Fruit fly (Drosophila melanogaster) whole organism, embryonic: Measurements from ENCODE around the gene HIP-R.

ENCODE experiments used
- C15 ChIP-seq: fragments of 200-800 bp; sonication (Bioruptor generic); IDR thresholded peaks from 3 replicates; pipeline ENCODE4 v1.3.6; 2022; ENCODE audit warnings: missing biosample characterization, missing genetic modification characterization
- CG11093 ChIP-seq: fragments of 200-800 bp; sonication (Bioruptor generic); IDR thresholded peaks from 3 replicates; pipeline ENCODE4 v1.3.6; 2022; ENCODE audit warnings: missing biosample characterization, missing genetic modification characterization
- CG11723 ChIP-seq: fragments of 200-800 bp; sonication (Bioruptor generic); optimal IDR thresholded peaks from 2 replicates; lab custom pipeline; 2017; ENCODE audit warnings: missing biosample characterization, mild to moderate bottlenecking, missing genetic modification characterization
- CG12942 ChIP-seq: fragments of 200-800 bp; sonication (Bioruptor generic); optimal IDR thresholded peaks from 3 replicates; lab custom pipeline; 2016; ENCODE audit warnings: missing biosample characterization, missing genetic modification characterization
- CG14710 ChIP-seq: fragments of 200-800 bp; sonication (Bioruptor generic); optimal IDR thresholded peaks from 3 replicates; lab custom pipeline; 2019; ENCODE audit warnings: missing biosample characterization, mild to moderate bottlenecking, missing genetic modification characterization, moderate library complexity
- CG15269 ChIP-seq: fragments of 200-800 bp; sonication (Bioruptor generic); optimal IDR thresholded peaks from 2 replicates; lab custom pipeline; 2018; ENCODE audit warnings: missing biosample characterization, mild to moderate bottlenecking, missing genetic modification characterization, moderate library complexity
- CG17186 ChIP-seq: fragments of 200-800 bp; sonication (Bioruptor generic); optimal IDR thresholded peaks from 3 replicates; lab custom pipeline; 2017; ENCODE audit warnings: missing biosample characterization, missing genetic modification reagents, missing genetic modification characterization
- CG17328 ChIP-seq: fragments of 200-800 bp; sonication (Bioruptor generic); IDR thresholded peaks from 2 replicates; pipeline ENCODE4 v1.3.6; 2022; ENCODE audit warnings: missing biosample characterization, missing genetic modification characterization
- CG1832 ChIP-seq: fragments of 200-800 bp; sonication (Bioruptor generic); optimal IDR thresholded peaks from 2 replicates; lab custom pipeline; 2017; ENCODE audit warnings: missing biosample characterization, mild to moderate bottlenecking, missing genetic modification characterization, inconsistent platforms
- CG31224 ChIP-seq: fragments of 200-800 bp; sonication (Bioruptor generic); IDR thresholded peaks from 2 replicates; pipeline ENCODE4 v1.3.6; 2022; ENCODE audit warnings: missing biosample characterization, missing genetic modification characterization
- CG3726 ChIP-seq: fragments of 200-800 bp; sonication (Bioruptor generic); IDR thresholded peaks from 3 replicates; pipeline ENCODE4, ENCODE4 v1.3.6; 2022; ENCODE audit warnings: missing biosample characterization, missing genetic modification characterization
- CG43689 ChIP-seq: fragments of 200-800 bp; sonication (Bioruptor generic); IDR thresholded peaks from 2 replicates; pipeline ENCODE4 v1.3.6; 2022; ENCODE audit warnings: missing biosample characterization, missing genetic modification characterization
- CG6254 ChIP-seq: fragments of 200-800 bp; sonication (Bioruptor generic); optimal IDR thresholded peaks from 3 replicates; lab custom pipeline; 2017; ENCODE audit warnings: mild to moderate bottlenecking, missing biosample characterization, missing genetic modification reagents, missing genetic modification characterization
- CG8388 ChIP-seq: fragments of 200-800 bp; sonication (Bioruptor generic); optimal IDR thresholded peaks from 2 replicates; lab custom pipeline; 2019; ENCODE audit warnings: missing biosample characterization, mild to moderate bottlenecking, missing genetic modification characterization, moderate library complexity
- CG9932 ChIP-seq: fragments of 200-800 bp; sonication (Bioruptor generic); IDR thresholded peaks from 2 replicates; pipeline ENCODE4 v1.3.6; 2022; ENCODE audit warnings: missing biosample characterization, missing genetic modification characterization
- CTCF ChIP-seq: fragments of 200-800 bp; sonication (Bioruptor generic); optimal IDR thresholded peaks from 2 replicates; lab custom pipeline; 2017; ENCODE audit warnings: missing biosample characterization, mild to moderate bottlenecking, missing genetic modification characterization, moderate library complexity
- Dad ChIP-seq: fragments of 200-800 bp; sonication (Bioruptor generic); optimal IDR thresholded peaks from 3 replicates; lab custom pipeline; 2016; ENCODE audit warnings: missing biosample characterization, missing genetic modification characterization
- Dbx ChIP-seq: fragments of 200-800 bp; sonication (Bioruptor generic); IDR thresholded peaks from 3 replicates; pipeline ENCODE4 v1.3.6; 2022; ENCODE audit warnings: missing biosample characterization, missing genetic modification characterization
- Dek ChIP-seq: fragments of 200-800 bp; sonication (Bioruptor generic); optimal IDR thresholded peaks from 3 replicates; lab custom pipeline; 2019; ENCODE audit warnings: missing biosample characterization, mild to moderate bottlenecking, missing genetic modification characterization, moderate library complexity
- Gug ChIP-seq: fragments of 200-800 bp; sonication (Bioruptor generic); IDR thresholded peaks from 4 replicates; pipeline ENCODE4 v1.3.6; 2022; ENCODE audit warnings: missing biosample characterization, missing genetic modification characterization
- Nf-YC ChIP-seq: fragments of 200-800 bp; optimal IDR thresholded peaks from 3 replicates; lab custom pipeline; 2019; ENCODE audit warnings: missing biosample characterization, mild to moderate bottlenecking, missing genetic modification characterization, moderate library complexity
- Pdp1 ChIP-seq, 2 experiments: fragments of 200-800 bp; sonication (Bioruptor generic); optimal IDR thresholded peaks; 3 replicates each; lab custom pipeline; 2016; ENCODE audit warnings: missing biosample characterization in 2 of 2, missing genetic modification characterization in 2 of 2, mild to moderate bottlenecking in 1 of 2, moderate library complexity in 1 of 2
- Taf1 ChIP-seq: fragments of 200-800 bp; sonication (Bioruptor generic); IDR thresholded peaks from 2 replicates; pipeline ENCODE4 v1.3.6; 2022; ENCODE audit warnings: missing biosample characterization, missing genetic modification characterization
- YL-1 ChIP-seq: fragments of 200-800 bp; sonication (Bioruptor generic); optimal IDR thresholded peaks from 3 replicates; lab custom pipeline; 2017; ENCODE audit warnings: missing biosample characterization, mild to moderate bottlenecking, missing genetic modification characterization
- cad ChIP-seq: fragments of >200 bp; optimal IDR thresholded peaks from 2 replicates; lab custom pipeline; 2017; ENCODE audit warnings: missing biosample characterization, missing genetic modification characterization
- cas ChIP-seq: fragments of 200-800 bp; sonication (Bioruptor generic); IDR thresholded peaks from 2 replicates; pipeline ENCODE4 v1.3.6; 2022; ENCODE audit warnings: missing biosample characterization, missing genetic modification characterization
- chm ChIP-seq: fragments of 200-800 bp; sonication (Bioruptor generic); IDR thresholded peaks from 2 replicates; pipeline ENCODE4 v1.3.6; 2022; ENCODE audit warnings: missing biosample characterization, missing genetic modification characterization
- cwo ChIP-seq: fragments of 200-800 bp; sonication (Bioruptor generic); optimal IDR thresholded peaks from 3 replicates; lab custom pipeline; 2017; ENCODE audit warnings: missing biosample characterization, missing genetic modification characterization, mild to moderate bottlenecking, moderate library complexity, missing genetic modification reagents
- dysf ChIP-seq: fragments of 200-800 bp; sonication (Bioruptor generic); IDR thresholded peaks from 3 replicates; pipeline ENCODE4 v1.3.6; 2022; ENCODE audit warnings: missing biosample characterization, missing genetic modification characterization
- ewg ChIP-seq: fragments of 200-800 bp; sonication (Bioruptor generic); optimal IDR thresholded peaks from 3 replicates; lab custom pipeline; 2017; ENCODE audit warnings: mild to moderate bottlenecking, missing biosample characterization, missing genetic modification reagents, missing genetic modification characterization
- fd64A ChIP-seq: fragments of 200-800 bp; sonication (Bioruptor generic); optimal IDR thresholded peaks from 3 replicates; lab custom pipeline; 2018; ENCODE audit warnings: missing biosample characterization, mild to moderate bottlenecking, missing genetic modification characterization
- gce ChIP-seq: fragments of 200-800 bp; sonication (Bioruptor generic); IDR thresholded peaks from 3 replicates; pipeline ENCODE4 v1.3.6; 2022; ENCODE audit warnings: missing biosample characterization, missing genetic modification characterization
- hth ChIP-seq: fragments of >200 bp; optimal IDR thresholded peaks from 2 replicates; lab custom pipeline; 2017; ENCODE audit warnings: inconsistent platforms
- jumu ChIP-seq: fragments of 200-800 bp; sonication (Bioruptor generic); optimal IDR thresholded peaks from 3 replicates; lab custom pipeline; 2016; ENCODE audit warnings: missing biosample characterization, missing genetic modification characterization
- klu ChIP-seq: fragments of 200-800 bp; sonication (Bioruptor generic); IDR thresholded peaks from 2 replicates; pipeline ENCODE4 v1.3.6; 2022; ENCODE audit warnings: missing biosample characterization, missing genetic modification characterization
- kni ChIP-seq: fragments of 200-800 bp; sonication (Bioruptor generic); optimal IDR thresholded peaks from 3 replicates; lab custom pipeline; 2017; ENCODE audit warnings: mild to moderate bottlenecking, missing biosample characterization, missing genetic modification reagents, missing genetic modification characterization
- lilli ChIP-seq: fragments of 200-800 bp; sonication (Bioruptor generic); optimal IDR thresholded peaks from 3 replicates; lab custom pipeline; 2016; ENCODE audit warnings: missing biosample characterization, missing genetic modification characterization
- lola ChIP-seq, 3 experiments: fragments of >200 bp in 2 of 3; fragments of 200-800 bp in 1 of 3; sonication (Bioruptor generic) in 1 of 3; optimal IDR thresholded peaks; 2 replicates each; lab custom pipeline; 2017 to 2019; ENCODE audit warnings: missing biosample characterization in 3 of 3, missing genetic modification characterization in 3 of 3, mild to moderate bottlenecking in 1 of 3, moderate library complexity in 1 of 3
- nerfin-1 ChIP-seq: fragments of 200-800 bp; sonication (Bioruptor generic); optimal IDR thresholded peaks from 3 replicates; lab custom pipeline; 2019; ENCODE audit warnings: missing biosample characterization, mild to moderate bottlenecking, missing genetic modification characterization, moderate library complexity
- nerfin-2 ChIP-seq: fragments of 200-800 bp; sonication (Bioruptor generic); IDR thresholded peaks from 2 replicates; pipeline ENCODE4 v1.3.6; 2022; ENCODE audit warnings: missing biosample characterization, missing genetic modification characterization; ENCODE audit not compliant: partially characterized antibody
- onecut ChIP-seq: fragments of 200-800 bp; sonication (Bioruptor generic); IDR thresholded peaks from 2 replicates; pipeline ENCODE4 v1.3.6; 2022; ENCODE audit warnings: missing biosample characterization, missing genetic modification characterization
- pfk ChIP-seq: fragments of 200-800 bp; sonication (Bioruptor generic); optimal IDR thresholded peaks from 2 replicates; lab custom pipeline; 2018; ENCODE audit warnings: missing biosample characterization, mild to moderate bottlenecking, missing genetic modification characterization, moderate library complexity
- phol ChIP-seq: fragments of 200-800 bp; sonication (Bioruptor generic); optimal IDR thresholded peaks from 3 replicates; lab custom pipeline; 2018; ENCODE audit warnings: missing biosample characterization, mild to moderate bottlenecking, missing genetic modification characterization, moderate library complexity
- sim ChIP-seq: fragments of 200-800 bp; sonication (Bioruptor generic); IDR thresholded peaks from 2 replicates; pipeline ENCODE4 v1.3.6; 2022; ENCODE audit warnings: missing biosample characterization, missing genetic modification characterization
- sisA ChIP-seq: fragments of 200-800 bp; sonication (Bioruptor generic); IDR thresholded peaks from 2 replicates; pipeline ENCODE4 v1.3.6; 2022; ENCODE audit warnings: missing biosample characterization, missing genetic modification characterization
- stc ChIP-seq: fragments of 200-800 bp; sonication (Bioruptor generic); IDR thresholded peaks from 2 replicates; pipeline ENCODE4 v1.3.6; 2022; ENCODE audit warnings: missing biosample characterization, missing genetic modification characterization
- wek ChIP-seq: fragments of 200-800 bp; sonication (Bioruptor generic); optimal IDR thresholded peaks from 3 replicates; lab custom pipeline; 2018; ENCODE audit warnings: missing biosample characterization, mild to moderate bottlenecking, missing genetic modification characterization, moderate library complexity
- zen ChIP-seq: fragments of 200-800 bp; sonication (Bioruptor generic); optimal IDR thresholded peaks from 3 replicates; lab custom pipeline; 2018; ENCODE audit warnings: missing biosample characterization, mild to moderate bottlenecking, missing genetic modification characterization, moderate library complexity

Gene HIP-R

dm6 chrX:3750232-3751075 lies 39.3 kb upstream of the HIP-R start (continued):
- TF ChIP-seq ewg (GFP tag; lab: Kevin White, UChicago) = peak; percentile 76
- no peak for TF ChIP-seq nerfin-2 (GFP tag; lab: Robert Waterston, UW)
- peak; percentile 80 for TF ChIP-seq klu (GFP tag; lab: Robert Waterston, UW)
- peak; percentile 84 for TF ChIP-seq CG9932 (GFP tag; lab: Robert Waterston, UW)
- peak; percentile 88 for TF ChIP-seq sisA
- TF ChIP-seq zen (tag; lab: Kevin White, UChicago) = peak; percentile 70
- peak; percentile 77 for TF ChIP-seq CG14710 (tag; lab: Kevin White, UChicago)
- peak; percentile 81 for TF ChIP-seq CG17328
- peak; percentile 82 for TF ChIP-seq jumu (GFP tag; lab: Kevin White, UChicago)
- peak; percentile 67; the same call in 2 of the 3 replicates for TF ChIP-seq Dbx (GFP tag; lab: Robert Waterston, UW)
- peak; percentile 80 for TF ChIP-seq stc (GFP tag; lab: Robert Waterston, UW)
- peak; percentile 77 for TF ChIP-seq Nf-YC
- TF ChIP-seq phol = peak; percentile 90
- TF ChIP-seq nerfin-1 (tag; lab: Kevin White, UChicago) = peak; percentile 83
- peak; percentile 80 for TF ChIP-seq Dek (tag; lab: Kevin White, UChicago)
- TF ChIP-seq CG15269 (tag; lab: Kevin White, UChicago) = peak; percentile 92
- peak; percentile 68 for TF ChIP-seq kni
- no peak for TF ChIP-seq hth (lab: Kevin White, UChicago)
- TF ChIP-seq Gug (GFP tag; lab: Robert Waterston, UW) = peak; percentile 85
- peak; percentile 18 for TF ChIP-seq YL-1 (GFP tag; lab: Kevin White, UChicago)
- TF ChIP-seq C15 = peak; percentile 40; the same call in 1 of the 3 replicates
- TF ChIP-seq chm = peak; percentile 72; the same call in 1 of the 2 replicates
- TF ChIP-seq CG17186 = peak; percentile 42
- TF ChIP-seq CG6254 (GFP tag; lab: Kevin White, UChicago) = peak; percentile 82
- TF ChIP-seq CG8388 (GFP tag; lab: Kevin White, UChicago) = peak; percentile 81
- peak; percentile 95 for TF ChIP-seq dysf (GFP tag; lab: Robert Waterston, UW)
- peak; percentile 87 for TF ChIP-seq lilli (GFP tag; lab: Kevin White, UChicago)
- TF ChIP-seq onecut (GFP tag; lab: Robert Waterston, UW) = peak; percentile 73
- peak; percentile 67 for TF ChIP-seq wek
- peak; percentile 61 for TF ChIP-seq CG12942 (GFP tag; lab: Kevin White, UChicago)
- no peak for TF ChIP-seq cas (GFP tag; lab: Robert Waterston, UW)
- peak in 2 of 3 experiments; percentile 12 to 74 for TF ChIP-seq lola (GFP tag; optimal IDR thresholded peaks at IDR 0.05; lab: Kevin White, UChicago)
- peak; percentile 39 for TF ChIP-seq CTCF (GFP tag; lab: Kevin White, UChicago)
- TF ChIP-seq Pdp1 (GFP tag; optimal IDR thresholded peaks at IDR 0.05; lab: Kevin White, UChicago) = peak; percentile 58 to 86
- TF ChIP-seq cad = no peak
- TF ChIP-seq CG11093 (GFP tag; lab: Robert Waterston, UW) = peak; percentile 89
- TF ChIP-seq CG43689 (GFP tag; lab: Robert Waterston, UW) = peak; percentile 69; the same call in 1 of the 2 replicates
- TF ChIP-seq sim = no peak
- TF ChIP-seq CG11723 (GFP tag; lab: Kevin White, UChicago) = peak; percentile 68
- peak; percentile 66 for TF ChIP-seq CG31224 (GFP tag; lab: Robert Waterston, UW)
- TF ChIP-seq pfk = no peak
- TF ChIP-seq gce (GFP tag; lab: Robert Waterston, UW) = peak; percentile 48; the same call in 1 of the 3 replicates
- no peak for TF ChIP-seq CG1832 (GFP tag; lab: Kevin White, UChicago)
- peak; percentile 84 for TF ChIP-seq cwo (GFP tag; lab: Kevin White, UChicago)
- TF ChIP-seq Taf1 (GFP tag; lab: Robert Waterston, UW) = peak; percentile 40; the same call in 1 of the 2 replicates
- TF ChIP-seq fd64A = peak; percentile 77
- TF ChIP-seq Dad (GFP tag; lab: Kevin White, UChicago) = peak; percentile 73
- TF ChIP-seq CG3726 = peak; percentile 88; the same call in 2 of the 3 replicates
